Worm (Caenorhabditis elegans): ENCODE data around the gene nas-19.

The nas-19 gene

ce11 chrV:11430823-11431222, 28.3 kb upstream of the nas-19 start:
- TF ChIP-seq cog-1 (tag; optimal IDR thresholded peaks at IDR 0.05) (no peak), ztf-29 (GFP tag; IDR thresholded peaks at IDR 0.05) (no peak), T22C8.4 (GFP tag; IDR thresholded peaks at IDR 0.05) (no peak), klf-2 (GFP tag; conservative IDR thresholded peaks at IDR 0.05) (no peak), tab-1 (GFP tag; IDR thresholded peaks at IDR 0.05) (no peak), flt-1 (GFP tag; IDR thresholded peaks at IDR 0.05) (no peak), ref-1 (GFP tag; conservative IDR thresholded peaks at IDR 0.05) (no peak), ztf-23 (GFP tag; IDR thresholded peaks at IDR 0.05) (no peak), med-1 (GFP tag; optimal IDR thresholded peaks at IDR 0.05; ENCODE audit: insufficient read depth) (no peak)

- no peak for TF ChIP-seq klf-2 (GFP tag; conservative IDR thresholded peaks at IDR 0.05)
- no peak for TF ChIP-seq cog-1 (tag; optimal IDR thresholded peaks at IDR 0.05)
- TF ChIP-seq tab-1 (GFP tag; IDR thresholded peaks at IDR 0.05) = no peak
- TF ChIP-seq med-1 (GFP tag; optimal IDR thresholded peaks at IDR 0.05; ENCODE audit: insufficient read depth) = no peak
Measured at ce11 chrV:11428728-11429127, 26.2 kb upstream of the nas-19 start.

ce11 chrV:11424565-11424964, 22.1 kb upstream of the nas-19 start, which contains the start of gene T26H10.2:
T26H10.2 (minus strand) TSS chrV:11424665.
- no peak for TF ChIP-seq ztf-23 (GFP tag; IDR thresholded peaks at IDR 0.05)
- TF ChIP-seq T22C8.4 (GFP tag; IDR thresholded peaks at IDR 0.05) = no peak
- no peak for TF ChIP-seq ref-1 (GFP tag; conservative IDR thresholded peaks at IDR 0.05)
- TF ChIP-seq ztf-29 (GFP tag; IDR thresholded peaks at IDR 0.05) = no peak
- no peak for TF ChIP-seq tab-1 (GFP tag; IDR thresholded peaks at IDR 0.05)
- TF ChIP-seq flt-1 (GFP tag; IDR thresholded peaks at IDR 0.05) = no peak
- TF ChIP-seq klf-2 (GFP tag; conservative IDR thresholded peaks at IDR 0.05) = no peak
- TF ChIP-seq cog-1 (tag; optimal IDR thresholded peaks at IDR 0.05) = no peak
- TF ChIP-seq med-1 (GFP tag; optimal IDR thresholded peaks at IDR 0.05; ENCODE audit: insufficient read depth) = no peak

- TF ChIP-seq ztf-29 (GFP tag; IDR thresholded peaks at IDR 0.05) (no peak), tab-1 (GFP tag; IDR thresholded peaks at IDR 0.05) (no peak), flt-1 (GFP tag; IDR thresholded peaks at IDR 0.05) (no peak), klf-2 (GFP tag; conservative IDR thresholded peaks at IDR 0.05) (no peak), med-1 (GFP tag; optimal IDR thresholded peaks at IDR 0.05; ENCODE audit: insufficient read depth) (no peak), ztf-23 (GFP tag; IDR thresholded peaks at IDR 0.05) (no peak), ref-1 (GFP tag; conservative IDR thresholded peaks at IDR 0.05) (no peak), cog-1 (tag; optimal IDR thresholded peaks at IDR 0.05) (no peak), T22C8.4 (GFP tag; IDR thresholded peaks at IDR 0.05) (no peak)
Measured at ce11 chrV:11421605-11422004, 19.1 kb upstream of the nas-19 start, which contains the start of gene des-2. des-2 (minus strand) TSS chrV:11421705.

ce11 chrV:11415059-11415458, 12.5 kb upstream of the nas-19 start, which contains the start of gene deg-3:
deg-3 (minus strand) TSS chrV:11415159.
- TF ChIP-seq ztf-29 (GFP tag; IDR thresholded peaks at IDR 0.05) (no peak), cog-1 (tag; optimal IDR thresholded peaks at IDR 0.05) (no peak), ztf-23 (GFP tag; IDR thresholded peaks at IDR 0.05) (no peak)

ce11 chrV:11412125-11412524, 9.6 kb upstream of the nas-19 start:
- TF ChIP-seq ztf-23 (GFP tag; IDR thresholded peaks at IDR 0.05) = 0 out of 2 replicates have a peak, but pooled peaks have one; percentile 20
- TF ChIP-seq ref-1 (GFP tag; conservative IDR thresholded peaks at IDR 0.05) = 0 out of 2 replicates have a peak, but pooled peaks have one; percentile 32
- TF ChIP-seq ztf-29 (GFP tag; IDR thresholded peaks at IDR 0.05) = no peak

- TF ChIP-seq ref-1 (GFP tag; conservative IDR thresholded peaks at IDR 0.05) (no peak), tab-1 (GFP tag; IDR thresholded peaks at IDR 0.05) (no peak), cog-1 (tag; optimal IDR thresholded peaks at IDR 0.05) (no peak), ztf-29 (GFP tag; IDR thresholded peaks at IDR 0.05) (no peak), T22C8.4 (GFP tag; IDR thresholded peaks at IDR 0.05) (no peak), med-1 (GFP tag; optimal IDR thresholded peaks at IDR 0.05; ENCODE audit: insufficient read depth) (no peak), ztf-23 (GFP tag; IDR thresholded peaks at IDR 0.05) (no peak), klf-2 (GFP tag; conservative IDR thresholded peaks at IDR 0.05) (no peak), flt-1 (GFP tag; IDR thresholded peaks at IDR 0.05) (no peak)
Measured at ce11 chrV:11410902-11411561, 8.5 kb upstream of the nas-19 start, which contains the start of the genes K03B8.8 and grl-3. K03B8.8 (minus strand) TSS chrV:11411002. grl-3 (plus strand) TSS chrV:11411511.

ce11 chrV:11407251-11407650, 4.7 kb upstream of the nas-19 start, which contains the start of gene K03B8.6:
K03B8.6 (plus strand) TSS chrV:11407584.
- TF ChIP-seq cog-1 (tag; optimal IDR thresholded peaks at IDR 0.05) = no peak
- TF ChIP-seq flt-1 (GFP tag; IDR thresholded peaks at IDR 0.05) = no peak
- TF ChIP-seq T22C8.4 (GFP tag; IDR thresholded peaks at IDR 0.05) = no peak
- no peak for TF ChIP-seq ref-1 (GFP tag; conservative IDR thresholded peaks at IDR 0.05)
- no peak for TF ChIP-seq tab-1 (GFP tag; IDR thresholded peaks at IDR 0.05)
- no peak for TF ChIP-seq klf-2 (GFP tag; conservative IDR thresholded peaks at IDR 0.05)
- no peak for TF ChIP-seq ztf-29 (GFP tag; IDR thresholded peaks at IDR 0.05)
- TF ChIP-seq ztf-23 (GFP tag; IDR thresholded peaks at IDR 0.05) = no peak
- TF ChIP-seq med-1 (GFP tag; optimal IDR thresholded peaks at IDR 0.05; ENCODE audit: insufficient read depth) = no peak

ce11 chrV:11403702-11404101, 1.2 kb upstream of the nas-19 start:
- TF ChIP-seq ztf-29 (GFP tag; IDR thresholded peaks at IDR 0.05) (no peak), med-1 (GFP tag; optimal IDR thresholded peaks at IDR 0.05; ENCODE audit: insufficient read depth) (no peak), klf-2 (GFP tag; conservative IDR thresholded peaks at IDR 0.05) (no peak), tab-1 (GFP tag; IDR thresholded peaks at IDR 0.05) (no peak), ztf-23 (GFP tag; IDR thresholded peaks at IDR 0.05) (no peak), T22C8.4 (GFP tag; IDR thresholded peaks at IDR 0.05) (no peak), cog-1 (tag; optimal IDR thresholded peaks at IDR 0.05) (no peak), ref-1 (GFP tag; conservative IDR thresholded peaks at IDR 0.05) (no peak), flt-1 (GFP tag; IDR thresholded peaks at IDR 0.05) (no peak)

ce11 chrV:11403059-11403458, 549 bp upstream of the nas-19 start:
- TF ChIP-seq tab-1 (GFP tag; IDR thresholded peaks at IDR 0.05) (no peak), cog-1 (tag; optimal IDR thresholded peaks at IDR 0.05) (no peak), ztf-29 (GFP tag; IDR thresholded peaks at IDR 0.05) (no peak), flt-1 (GFP tag; IDR thresholded peaks at IDR 0.05) (no peak), ref-1 (GFP tag; conservative IDR thresholded peaks at IDR 0.05) (no peak), klf-2 (GFP tag; conservative IDR thresholded peaks at IDR 0.05) (no peak), T22C8.4 (GFP tag; IDR thresholded peaks at IDR 0.05) (no peak), med-1 (GFP tag; optimal IDR thresholded peaks at IDR 0.05; ENCODE audit: insufficient read depth) (no peak), ztf-23 (GFP tag; IDR thresholded peaks at IDR 0.05) (no peak)

All from whole organism, midembryonic.